Worm (Caenorhabditis elegans): ENCODE measurements around the gene Y58A7A.1.

ce11 chrV:5030715-5031114 is 38.6 kb downstream of the Y58A7A.1 start, which contains the start of gene swt-7:
- TF ChIP-seq ama-1 (optimal IDR thresholded peaks at IDR 0.05) (no peak), mab-5 (tag; optimal IDR thresholded peaks at IDR 0.05) (no peak), lin-39 (tag; optimal IDR thresholded peaks at IDR 0.05) (no peak), snpc-4 (tag; optimal IDR thresholded peaks at IDR 0.05) (no peak)

Data from whole organism, L2 larva.